In the genomic region with DNA sequence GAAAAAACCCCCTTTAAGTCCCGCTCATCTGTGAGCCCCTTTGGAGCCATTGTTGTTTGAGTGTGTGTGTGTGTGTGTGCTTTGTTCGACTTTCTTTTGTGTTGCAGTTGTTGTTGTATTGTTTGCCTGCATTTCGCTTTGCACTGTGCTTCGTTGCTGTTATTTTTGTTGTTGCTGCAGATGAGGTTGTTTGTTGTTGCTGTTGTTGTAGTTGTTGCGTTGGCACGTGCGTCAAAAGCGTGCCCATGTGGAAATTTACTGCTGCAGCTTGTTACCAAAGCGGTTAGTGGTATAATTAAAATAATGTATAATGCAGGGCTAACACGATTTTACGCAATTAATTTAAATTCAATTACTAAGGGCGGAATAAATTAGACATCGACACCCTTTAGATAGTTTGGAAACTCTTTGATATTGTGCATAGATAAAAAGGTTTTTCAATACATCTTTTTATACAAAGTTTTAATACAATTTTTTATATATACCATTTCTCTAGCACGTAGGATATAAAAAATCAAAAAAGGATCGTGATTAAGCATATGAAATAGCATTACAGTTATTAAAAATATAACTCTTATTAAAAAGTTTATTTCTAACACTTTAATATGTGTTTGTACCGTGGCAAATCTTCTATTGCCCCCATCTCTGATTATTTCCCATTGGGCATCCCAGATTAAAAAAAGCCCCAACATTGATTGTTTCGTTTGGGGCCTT, we compare ENCODE assay signal across 3 fruit fly cellular contexts.
A peak's percentile ranks its signal among the peaks of the same experiment; 100 is the strongest.
TF ChIP-seq lines count a peak whose summit lies in the region.

No protein-coding gene starts in this region.

TF ChIP-seq in whole organism, embryonic, 481 proteins besides CTCF, POLR2A, EP300 and RAD21 (continued from another document and continues in another):
- TF ChIP-seq ara (GFP tag; IDR thresholded peaks at IDR 0.05; lab: Robert Waterston, UW) (no peak), CG3163 (GFP tag; optimal IDR thresholded peaks at IDR 0.05; lab: Kevin White, UChicago) (no peak), Dll (GFP tag; IDR thresholded peaks at IDR 0.05; lab: Robert Waterston, UW; ENCODE audit: partially characterized antibody) (no peak), Ravus (GFP tag; IDR thresholded peaks at IDR 0.05; lab: Robert Waterston, UW) (no peak), HLH54F (GFP tag; optimal IDR thresholded peaks at IDR 0.05; lab: Kevin White, UChicago) (no peak), crol (GFP tag; IDR thresholded peaks at IDR 0.05; lab: Robert Waterston, UW) (peak; percentile 72; the same call in 1 of the 2 replicates), CG6272 (GFP tag; IDR thresholded peaks at IDR 0.05; lab: Robert Waterston, UW) (0 out of 2 replicates have a peak, but pooled peaks have one; percentile 12), br (optimal IDR thresholded peaks at IDR 0.05; lab: Kevin White, UChicago) (no peak), Hand (GFP tag; optimal IDR thresholded peaks at IDR 0.05; lab: Kevin White, UChicago) (no peak), dan (GFP tag; IDR thresholded peaks at IDR 0.05; lab: Robert Waterston, UW) (no peak), CG10462 (GFP tag; optimal IDR thresholded peaks at IDR 0.05; lab: Kevin White, UChicago) (no peak), Dek (tag; optimal IDR thresholded peaks at IDR 0.05; lab: Kevin White, UChicago) (no peak), dmrt99B (tag; optimal IDR thresholded peaks at IDR 0.05; lab: Kevin White, UChicago) (peak; percentile 26), z (GFP tag; IDR thresholded peaks at IDR 0.05; lab: Robert Waterston, UW) (no peak), stwl (tag; optimal IDR thresholded peaks at IDR 0.05; lab: Kevin White, UChicago) (no peak), en (GFP tag; optimal IDR thresholded peaks at IDR 0.05; lab: Kevin White, UChicago) (no peak), CG1647 (GFP tag; optimal IDR thresholded peaks at IDR 0.05; lab: Kevin White, UChicago) (no peak), sc (optimal IDR thresholded peaks at IDR 0.05; lab: Kevin White, UChicago) (no peak), sc (GFP tag; optimal IDR thresholded peaks at IDR 0.05; lab: Kevin White, UChicago) (no peak), sug (tag; optimal IDR thresholded peaks at IDR 0.05; lab: Kevin White, UChicago) (no peak), CG12299 (tag; optimal IDR thresholded peaks at IDR 0.05; lab: Kevin White, UChicago) (no peak), Oli (tag; optimal IDR thresholded peaks at IDR 0.05; lab: Kevin White, UChicago) (peak; percentile 43), Hsf (GFP tag; optimal IDR thresholded peaks at IDR 0.05; lab: Kevin White, UChicago) (no peak), knrl (GFP tag; IDR thresholded peaks at IDR 0.05; lab: Robert Waterston, UW; ENCODE audit: partially characterized antibody) (no peak), bigmax (GFP tag; optimal IDR thresholded peaks at IDR 0.05; lab: Kevin White, UChicago) (no peak), cwo (GFP tag; optimal IDR thresholded peaks at IDR 0.05; lab: Kevin White, UChicago) (peak; percentile 78), CG16815 (GFP tag; optimal IDR thresholded peaks at IDR 0.05; lab: Kevin White, UChicago) (no peak), CG11456 (GFP tag; IDR thresholded peaks at IDR 0.05; lab: Robert Waterston, UW) (no peak), CG13287 (GFP tag; IDR thresholded peaks at IDR 0.05; lab: Robert Waterston, UW; ENCODE audit: partially characterized antibody) (no peak), CG14050 (GFP tag; IDR thresholded peaks at IDR 0.05; lab: Robert Waterston, UW) (no peak), CG12659 (GFP tag; optimal IDR thresholded peaks at IDR 0.05; lab: Kevin White, UChicago) (no peak), D (optimal IDR thresholded peaks at IDR 0.05; lab: Kevin White, UChicago) (no peak), D (GFP tag; optimal IDR thresholded peaks at IDR 0.05; lab: Kevin White, UChicago) (peak; percentile 11), klu (GFP tag; IDR thresholded peaks at IDR 0.05; lab: Robert Waterston, UW) (no peak), so (GFP tag; IDR thresholded peaks at IDR 0.05; lab: Robert Waterston, UW) (no peak), Sox102F (GFP tag; optimal IDR thresholded peaks at IDR 0.05; lab: Kevin White, UChicago) (peak; percentile 31), psq (GFP tag; optimal IDR thresholded peaks at IDR 0.05; lab: Kevin White, UChicago) (peak; percentile 53), CG30020 (tag; optimal IDR thresholded peaks at IDR 0.05; lab: Kevin White, UChicago) (no peak), Deaf1 (tag; optimal IDR thresholded peaks at IDR 0.05; lab: Kevin White, UChicago) (peak; percentile 16), sens-2 (GFP tag; IDR thresholded peaks at IDR 0.05; lab: Robert Waterston, UW) (no peak; the same call in 1 of the 2 replicates), CG1603 (tag; optimal IDR thresholded peaks at IDR 0.05; lab: Kevin White, UChicago) (no peak), row (GFP tag; IDR thresholded peaks at IDR 0.05; lab: Robert Waterston, UW) (peak; percentile 37; the same call in 2 of the 3 replicates)

TF ChIP-seq in whole organism, prepupa, 60 proteins besides CTCF, POLR2A, EP300 and RAD21 (continued from another document):
- TF ChIP-seq salr (GFP tag; optimal IDR thresholded peaks at IDR 0.05; lab: Kevin White, UChicago) (peak in 1 of 2 experiments; percentile 18), Sox14 (GFP tag; optimal IDR thresholded peaks at IDR 0.05; lab: Kevin White, UChicago) (peak; percentile 74), CG11294 (GFP tag; IDR thresholded peaks at IDR 0.05; lab: Robert Waterston, UW) (no peak), Gug (GFP tag; IDR thresholded peaks at IDR 0.05; lab: Robert Waterston, UW) (no peak), Eip93F (GFP tag; optimal IDR thresholded peaks at IDR 0.05; lab: Kevin White, UChicago) (no peak), Ets21C (GFP tag; optimal IDR thresholded peaks at IDR 0.05; lab: Kevin White, UChicago) (peak; percentile 23), dac (GFP tag; optimal IDR thresholded peaks at IDR 0.05; lab: Kevin White, UChicago) (no peak), acj6 (GFP tag; optimal IDR thresholded peaks at IDR 0.05; lab: Kevin White, UChicago) (peak; percentile 44), pdm3 (GFP tag; optimal IDR thresholded peaks at IDR 0.05; lab: Kevin White, UChicago) (peak; percentile 66), Eip75B (GFP tag; optimal IDR thresholded peaks at IDR 0.05; lab: Kevin White, UChicago) (peak; percentile 18), CG9139 (GFP tag; optimal IDR thresholded peaks at IDR 0.05; lab: Kevin White, UChicago) (no peak), CG31627 (GFP tag; optimal IDR thresholded peaks at IDR 0.05; lab: Kevin White, UChicago) (peak; percentile 53), net (GFP tag; optimal IDR thresholded peaks at IDR 0.05; lab: Kevin White, UChicago) (peak; percentile 28), CG32006 (GFP tag; optimal IDR thresholded peaks at IDR 0.05; lab: Kevin White, UChicago) (peak; percentile 52), CG6792 (GFP tag; optimal IDR thresholded peaks at IDR 0.05; lab: Kevin White, UChicago) (peak; percentile 18), cyc (GFP tag; optimal IDR thresholded peaks at IDR 0.05; lab: Kevin White, UChicago) (peak; percentile 32), Hr39 (GFP tag; optimal IDR thresholded peaks at IDR 0.05; lab: Kevin White, UChicago) (peak; percentile 54), esn (GFP tag; optimal IDR thresholded peaks at IDR 0.05; lab: Kevin White, UChicago) (peak; percentile 74), lz (GFP tag; optimal IDR thresholded peaks at IDR 0.05; lab: Kevin White, UChicago) (peak; percentile 39), CG15336 (GFP tag; IDR thresholded peaks at IDR 0.05; lab: Robert Waterston, UW) (no peak), fd85E (GFP tag; optimal IDR thresholded peaks at IDR 0.05; lab: Kevin White, UChicago) (no peak), CG8319 (GFP tag; optimal IDR thresholded peaks at IDR 0.05; lab: Kevin White, UChicago) (peak; percentile 33), CG8119 (GFP tag; IDR thresholded peaks at IDR 0.05; lab: Robert Waterston, UW) (no peak), CG10669 (GFP tag; optimal IDR thresholded peaks at IDR 0.05; lab: Kevin White, UChicago) (no peak), Met (GFP tag; optimal IDR thresholded peaks at IDR 0.05; lab: Kevin White, UChicago) (peak; percentile 79), fd59A (GFP tag; optimal IDR thresholded peaks at IDR 0.05; lab: Kevin White, UChicago) (peak; percentile 1), Ets96B (tag; optimal IDR thresholded peaks at IDR 0.05; lab: Kevin White, UChicago) (peak; percentile 5), Smox (GFP tag; optimal IDR thresholded peaks at IDR 0.05; lab: Kevin White, UChicago) (peak; percentile 58), ss (GFP tag; optimal IDR thresholded peaks at IDR 0.05; lab: Kevin White, UChicago) (no peak), OdsH (GFP tag; optimal IDR thresholded peaks at IDR 0.05; lab: Kevin White, UChicago) (peak; percentile 46), Hr38 (GFP tag; optimal IDR thresholded peaks at IDR 0.05; lab: Kevin White, UChicago) (no peak), Sox15 (GFP tag; optimal IDR thresholded peaks at IDR 0.05; lab: Kevin White, UChicago) (peak; percentile 15), dsx (GFP tag; optimal IDR thresholded peaks at IDR 0.05; lab: Kevin White, UChicago; ENCODE audit: poor library complexity, severe bottlenecking) (no peak), CG10631 (GFP tag; optimal IDR thresholded peaks at IDR 0.05; lab: Kevin White, UChicago) (peak; percentile 40), Lpt (GFP tag; optimal IDR thresholded peaks at IDR 0.05; lab: Kevin White, UChicago) (peak; percentile 0), vri (GFP tag; optimal IDR thresholded peaks at IDR 0.05; lab: Kevin White, UChicago) (peak; percentile 29), achi (GFP tag; optimal IDR thresholded peaks at IDR 0.05; lab: Kevin White, UChicago) (peak; percentile 56), CG11902 (GFP tag; optimal IDR thresholded peaks at IDR 0.05; lab: Kevin White, UChicago) (no peak), topi (GFP tag; optimal IDR thresholded peaks at IDR 0.05; lab: Kevin White, UChicago) (peak; percentile 45), Blimp-1 (GFP tag; optimal IDR thresholded peaks at IDR 0.05; lab: Kevin White, UChicago) (peak; percentile 40)

TF ChIP-seq in whole organism, wandering third instar larva, 38 proteins besides CTCF, POLR2A, EP300 and RAD21 (continued from another document):
- TF ChIP-seq Rel (GFP tag; optimal IDR thresholded peaks at IDR 0.05; lab: Kevin White, UChicago) (no peak), Rel (tag; optimal IDR thresholded peaks at IDR 0.05; lab: Kevin White, UChicago) (peak; percentile 89), CG9705 (GFP tag; optimal IDR thresholded peaks at IDR 0.05; lab: Kevin White, UChicago) (no peak), dsf (GFP tag; optimal IDR thresholded peaks at IDR 0.05; lab: Kevin White, UChicago; ENCODE audit: borderline replicate concordance) (no peak), dmrt93B (GFP tag; optimal IDR thresholded peaks at IDR 0.05; lab: Kevin White, UChicago) (peak; percentile 33), CrebA (GFP tag; optimal IDR thresholded peaks at IDR 0.05; lab: Kevin White, UChicago; ENCODE audit: borderline replicate concordance) (no peak)
